Worm (Caenorhabditis elegans): ENCODE measurements around the gene attf-3.

Gene attf-3

DNA sequence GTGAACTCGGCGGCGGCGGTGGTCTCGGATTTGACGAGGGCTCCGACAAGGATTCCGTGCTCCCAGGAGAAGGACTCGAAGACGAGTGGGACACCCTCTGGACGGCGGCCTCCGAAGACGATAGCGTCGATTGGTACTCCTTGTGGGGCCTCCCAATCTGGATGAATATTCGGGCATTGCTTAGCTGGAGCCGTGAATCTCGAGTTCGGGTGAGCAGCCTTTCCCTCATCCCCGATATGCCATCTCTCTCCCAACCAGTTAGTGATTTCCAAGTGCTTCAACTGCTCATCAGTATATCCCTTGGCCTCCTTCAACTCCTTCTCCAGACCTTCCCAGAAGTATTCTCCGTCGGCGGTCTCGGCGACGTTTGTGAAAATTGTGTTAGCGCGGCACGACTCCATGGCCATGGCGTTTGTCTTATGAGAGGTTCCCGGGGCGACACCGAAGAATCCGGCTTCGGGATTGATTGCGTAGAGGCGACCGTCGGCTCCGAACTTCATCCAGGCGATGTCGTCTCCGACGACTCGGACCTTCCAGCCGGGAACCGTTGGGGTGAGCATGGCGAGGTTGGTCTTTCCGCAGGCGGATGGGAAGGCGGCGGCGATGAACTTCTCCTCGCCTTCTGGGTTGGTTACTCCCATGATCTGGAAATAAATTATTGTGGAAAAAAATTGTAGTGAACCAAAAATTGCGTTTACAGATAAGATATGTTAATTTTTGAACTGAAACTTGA, 22.4 kb downstream of the attf-3 start (continued):
- TF ChIP-seq ceh-44 (GFP tag; IDR thresholded peaks at IDR 0.05): no peak
- TF ChIP-seq hif-1 (tag; optimal IDR thresholded peaks at IDR 0.05): no peak
- TF ChIP-seq aha-1 (tag): peak; percentile 94
- peak; percentile 95 for TF ChIP-seq set-16 (GFP tag; IDR thresholded peaks at IDR 0.05)
- TF ChIP-seq dmd-8 (GFP tag; IDR thresholded peaks at IDR 0.05): 0 out of 2 replicates have a peak, but pooled peaks have one; percentile 32
- peak; percentile 1 for TF ChIP-seq duxl-1 (tag; optimal IDR thresholded peaks at IDR 0.05; ENCODE audit: poor library complexity)
- TF ChIP-seq ctbp-1 (GFP tag; IDR thresholded peaks at IDR 0.05): peak; percentile 35; the same call in 1 of the 2 replicates

DNA sequence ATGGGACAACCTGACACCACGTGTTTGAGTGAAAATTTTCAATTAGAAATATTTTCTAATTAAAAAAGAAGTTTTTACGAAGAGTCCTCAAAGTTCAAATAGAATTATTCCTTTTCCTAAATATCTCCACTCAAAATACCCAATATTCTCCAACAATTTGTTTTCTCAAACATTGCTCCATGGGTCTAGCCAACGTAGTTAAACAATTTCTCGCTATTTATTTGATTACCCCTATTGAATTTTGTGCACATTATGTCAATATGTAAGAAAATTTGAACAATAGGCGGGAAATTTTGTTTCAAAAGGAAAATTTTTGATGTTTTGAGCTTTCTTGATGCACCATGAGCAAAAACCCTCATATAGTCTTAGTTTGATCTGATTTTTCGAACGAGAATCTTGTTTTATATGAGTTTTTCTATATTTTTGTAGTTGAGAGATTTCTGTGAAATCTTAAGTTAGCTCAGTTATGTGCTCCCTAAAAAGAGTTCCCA, 23.8 kb downstream of the attf-3 start:
- no peak for TF ChIP-seq cey-2 (tag; optimal IDR thresholded peaks at IDR 0.05; ENCODE audit: borderline replicate concordance, insufficient read depth)
- peak; percentile 5; the same call in 1 of the 2 replicates for TF ChIP-seq nhr-41 (GFP tag; IDR thresholded peaks at IDR 0.05)
- TF ChIP-seq fkh-10 (GFP tag; optimal IDR thresholded peaks at IDR 0.05): no peak
- TF ChIP-seq nhr-6 (tag; optimal IDR thresholded peaks at IDR 0.05): no peak
- TF ChIP-seq nhr-102 (tag; optimal IDR thresholded peaks at IDR 0.05): peak; percentile 2
- no peak for TF ChIP-seq dve-1 (tag; optimal IDR thresholded peaks at IDR 0.05; ENCODE audit: insufficient read depth)
- TF ChIP-seq F26F4.8 (GFP tag; conservative IDR thresholded peaks at IDR 0.05): no peak
- TF ChIP-seq lin-39 (tag; optimal IDR thresholded peaks at IDR 0.05): no peak
- no peak for TF ChIP-seq mes-2 (tag; optimal IDR thresholded peaks at IDR 0.05; ENCODE audit: poor library complexity, severe bottlenecking)
- TF ChIP-seq madf-5 (GFP tag; IDR thresholded peaks at IDR 0.05): no peak; a peak in 1 of 4 replicates
- TF ChIP-seq gei-8 (GFP tag; optimal IDR thresholded peaks at IDR 0.05): no peak
- no peak for TF ChIP-seq unc-62 (GFP tag; optimal IDR thresholded peaks at IDR 0.05 in 1 of 2)
- no peak for TF ChIP-seq unc-62 (tag; optimal IDR thresholded peaks at IDR 0.05)
- no peak for TF ChIP-seq Y5F2A.4 (GFP tag; optimal IDR thresholded peaks at IDR 0.05)
- peak; percentile 91 for TF ChIP-seq mep-1 (tag; optimal IDR thresholded peaks at IDR 0.05)
- TF ChIP-seq T20F7.1 (GFP tag; optimal IDR thresholded peaks at IDR 0.05): peak; percentile 76
- peak; percentile 70 for TF ChIP-seq ctbp-1 (GFP tag; IDR thresholded peaks at IDR 0.05)
- TF ChIP-seq egl-43 (GFP tag; IDR thresholded peaks at IDR 0.05): no peak
- no peak for TF ChIP-seq nhr-10 (tag; optimal IDR thresholded peaks at IDR 0.05)
- TF ChIP-seq tag-97 (GFP tag; IDR thresholded peaks at IDR 0.05): no peak
- no peak for TF ChIP-seq daf-16 (GFP tag; optimal IDR thresholded peaks at IDR 0.05)
- TF ChIP-seq daf-16 (tag; optimal IDR thresholded peaks at IDR 0.05): no peak
- no peak for TF ChIP-seq nhr-11 (tag; optimal IDR thresholded peaks at IDR 0.05)
- TF ChIP-seq spr-1 (tag; optimal IDR thresholded peaks at IDR 0.05): no peak
- TF ChIP-seq hmg-1.1 (GFP tag; IDR thresholded peaks at IDR 0.05): peak; percentile 65
- TF ChIP-seq zag-1 (tag; optimal IDR thresholded peaks at IDR 0.05): no peak
- peak; percentile 31; the same call in 1 of the 2 replicates for TF ChIP-seq snpc-1.2 (GFP tag; IDR thresholded peaks at IDR 0.05)
- no peak for TF ChIP-seq nhr-28 (tag; optimal IDR thresholded peaks at IDR 0.05)
- TF ChIP-seq php-3 (GFP tag; IDR thresholded peaks at IDR 0.05): peak; percentile 20; the same call in 1 of the 2 replicates
- no peak for TF ChIP-seq jun-1 (tag; optimal IDR thresholded peaks at IDR 0.05)
- peak; percentile 22 for TF ChIP-seq nhr-237 (tag; optimal IDR thresholded peaks at IDR 0.05)
- no peak for TF ChIP-seq ZK546.5 (tag; optimal IDR thresholded peaks at IDR 0.05)
- no peak for TF ChIP-seq hlh-11 (tag; optimal IDR thresholded peaks at IDR 0.05)
- TF ChIP-seq lir-3 (tag; optimal IDR thresholded peaks at IDR 0.05): no peak
- no peak for TF ChIP-seq D1046.2 (GFP tag; IDR thresholded peaks at IDR 0.05)
- peak in 1 of 2 experiments; percentile 90 for TF ChIP-seq lsy-2 (tag; optimal IDR thresholded peaks at IDR 0.05)
- no peak for TF ChIP-seq ztf-7 (tag; optimal IDR thresholded peaks at IDR 0.05)
- no peak for TF ChIP-seq aly-2 (tag; optimal IDR thresholded peaks at IDR 0.05)
- no peak for TF ChIP-seq dpl-1 (GFP tag; optimal IDR thresholded peaks at IDR 0.05)
- no peak for TF ChIP-seq ceh-62 (tag; optimal IDR thresholded peaks at IDR 0.05)
- peak; percentile 87 for TF ChIP-seq zfp-3 (GFP tag; conservative IDR thresholded peaks at IDR 0.05)
- no peak for TF ChIP-seq zip-2 (tag; optimal IDR thresholded peaks at IDR 0.05)
- TF ChIP-seq unc-130 (GFP tag; optimal IDR thresholded peaks at IDR 0.05): no peak

Measured in whole organism, L4 larva.